Fruit fly (Drosophila melanogaster): ENCODE results near the gene CRAT.
A peak's percentile ranks its signal among the peaks of the same experiment; 100 is the strongest.

The CRAT gene

DNA sequence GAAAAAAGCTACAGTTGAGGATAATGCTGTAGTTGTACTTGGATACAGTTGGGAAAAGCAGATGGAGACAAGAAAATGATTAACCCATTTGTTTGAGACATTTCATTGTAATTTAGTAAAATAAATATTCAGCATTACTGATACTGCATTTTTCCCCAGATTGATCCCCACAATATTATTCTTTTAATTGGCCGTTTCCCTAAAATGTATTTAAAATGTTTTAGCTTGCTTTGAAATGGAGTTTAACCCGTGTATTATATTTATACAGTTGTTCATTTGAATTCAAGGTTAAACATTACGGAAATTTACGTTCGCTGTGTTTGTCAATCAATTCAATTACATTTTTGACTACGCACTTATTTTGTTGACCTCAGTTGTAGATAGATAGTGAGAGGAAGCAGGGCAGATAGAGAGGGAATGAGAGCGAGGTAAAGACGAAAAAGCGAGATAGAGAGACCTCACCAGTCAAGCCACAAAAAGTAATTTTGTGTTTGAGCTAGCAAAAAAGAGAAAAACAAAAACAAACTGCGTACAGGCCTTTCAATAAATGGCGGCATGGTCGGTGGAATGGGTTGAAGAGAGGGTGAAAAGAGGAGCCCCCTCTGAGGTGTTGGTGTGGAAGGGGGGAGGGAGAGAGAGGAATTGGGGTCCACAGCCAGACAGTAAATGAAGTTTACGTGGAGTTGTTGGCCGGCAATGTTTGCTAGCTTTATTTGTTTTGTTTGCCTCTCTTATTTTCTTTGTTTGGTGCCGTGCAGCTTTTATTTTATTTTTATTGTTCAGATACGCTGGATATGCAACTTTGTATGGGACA is 34.8 kb upstream of the CRAT start (continued):
- peak; percentile 99 for TF ChIP-seq dsx (GFP tag; optimal IDR thresholded peaks at IDR 0.05; ENCODE audit: poor library complexity, severe bottlenecking)
- TF ChIP-seq Hr39 (GFP tag; optimal IDR thresholded peaks at IDR 0.05) = peak; percentile 78
- peak; percentile 12 for TF ChIP-seq Hr38 (GFP tag; optimal IDR thresholded peaks at IDR 0.05)
- TF ChIP-seq CG6276 (GFP tag; optimal IDR thresholded peaks at IDR 0.05) = peak; percentile 86
- TF ChIP-seq CG16779 (tag; optimal IDR thresholded peaks at IDR 0.05) = peak; percentile 75
- peak; percentile 79 for TF ChIP-seq Met (GFP tag; optimal IDR thresholded peaks at IDR 0.05)
- peak; percentile 61 for TF ChIP-seq eg (GFP tag; IDR thresholded peaks at IDR 0.05)
- peak; percentile 94 for TF ChIP-seq Hr4 (GFP tag; optimal IDR thresholded peaks at IDR 0.05)
- peak; percentile 85 for TF ChIP-seq svp (GFP tag)
- TF ChIP-seq Lpt (GFP tag; optimal IDR thresholded peaks at IDR 0.05) = peak; percentile 74

DNA sequence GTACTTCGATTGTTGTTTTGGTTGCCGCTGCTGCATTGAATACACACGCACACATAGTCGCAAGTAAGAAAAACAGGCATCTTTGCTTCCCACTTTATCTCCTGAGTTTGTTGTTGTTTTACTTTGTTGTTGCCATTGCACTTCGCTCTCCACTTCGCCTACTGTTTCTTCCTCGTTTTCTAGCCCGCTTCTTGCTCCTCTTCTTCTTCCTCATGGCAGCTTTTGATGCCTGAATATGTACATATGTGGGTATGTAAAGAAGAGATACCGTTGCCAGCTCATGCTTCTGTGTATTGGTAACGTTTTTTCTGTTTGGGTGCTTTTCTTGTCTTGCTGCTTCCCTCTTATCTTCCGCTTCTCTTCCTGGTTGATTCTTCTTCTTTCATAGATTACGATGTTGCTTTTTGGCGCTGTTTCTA is 33.3 kb upstream of the CRAT start:
- TF ChIP-seq Ets96B (tag; optimal IDR thresholded peaks at IDR 0.05) (peak; percentile 19), Hr4 (GFP tag; optimal IDR thresholded peaks at IDR 0.05) (no peak), Sox102F (GFP tag; optimal IDR thresholded peaks at IDR 0.05) (no peak), achi (GFP tag; optimal IDR thresholded peaks at IDR 0.05) (no peak), Eip93F (GFP tag; optimal IDR thresholded peaks at IDR 0.05) (no peak), CG11294 (GFP tag; IDR thresholded peaks at IDR 0.05) (no peak), CG10631 (GFP tag; optimal IDR thresholded peaks at IDR 0.05) (no peak), CG4318 (GFP tag; optimal IDR thresholded peaks at IDR 0.05) (no peak), Smox (GFP tag; optimal IDR thresholded peaks at IDR 0.05) (no peak), esn (GFP tag; optimal IDR thresholded peaks at IDR 0.05) (no peak), Gug (GFP tag; IDR thresholded peaks at IDR 0.05) (no peak), Eip78C (GFP tag) (peak; percentile 41), OdsH (GFP tag; optimal IDR thresholded peaks at IDR 0.05) (no peak), CG6854 (GFP tag; optimal IDR thresholded peaks at IDR 0.05) (peak; percentile 68), CG9139 (GFP tag; optimal IDR thresholded peaks at IDR 0.05) (peak; percentile 69), pdm3 (GFP tag; optimal IDR thresholded peaks at IDR 0.05) (no peak), CG6792 (GFP tag; optimal IDR thresholded peaks at IDR 0.05) (no peak), CG8319 (GFP tag; optimal IDR thresholded peaks at IDR 0.05) (no peak), fkh (GFP tag; optimal IDR thresholded peaks at IDR 0.05) (peak; percentile 65), Sox15 (GFP tag; optimal IDR thresholded peaks at IDR 0.05) (no peak), acj6 (GFP tag; optimal IDR thresholded peaks at IDR 0.05) (no peak), vri (GFP tag; optimal IDR thresholded peaks at IDR 0.05) (peak; percentile 38), Eip75B (GFP tag; optimal IDR thresholded peaks at IDR 0.05) (peak; percentile 44), CG7368 (GFP tag; optimal IDR thresholded peaks at IDR 0.05) (peak; percentile 12), fd59A (GFP tag; optimal IDR thresholded peaks at IDR 0.05) (no peak), CG34406 (GFP tag; optimal IDR thresholded peaks at IDR 0.05) (peak; percentile 22), Hr39 (GFP tag; optimal IDR thresholded peaks at IDR 0.05) (no peak), Sox14 (GFP tag; optimal IDR thresholded peaks at IDR 0.05) (no peak), CG11762 (GFP tag; optimal IDR thresholded peaks at IDR 0.05; ENCODE audit: insufficient read depth) (peak; percentile 10), Ets21C (GFP tag; optimal IDR thresholded peaks at IDR 0.05) (no peak), salr (GFP tag; optimal IDR thresholded peaks at IDR 0.05) (no peak), dsx (GFP tag; optimal IDR thresholded peaks at IDR 0.05; ENCODE audit: poor library complexity, severe bottlenecking) (peak; percentile 93), spab (GFP tag; optimal IDR thresholded peaks at IDR 0.05) (peak; percentile 42), eg (GFP tag; IDR thresholded peaks at IDR 0.05) (peak; percentile 54; the same call in 2 of the 3 replicates), ss (GFP tag; optimal IDR thresholded peaks at IDR 0.05) (peak; percentile 76 to 80), CG10669 (GFP tag; optimal IDR thresholded peaks at IDR 0.05) (no peak), CG1621 (tag; optimal IDR thresholded peaks at IDR 0.05) (peak; percentile 53), CG3032 (tag; optimal IDR thresholded peaks at IDR 0.05) (peak; percentile 10), CG11902 (GFP tag; optimal IDR thresholded peaks at IDR 0.05) (no peak), CG16779 (tag; optimal IDR thresholded peaks at IDR 0.05) (peak; percentile 45), CG8119 (GFP tag; IDR thresholded peaks at IDR 0.05) (peak; percentile 56; the same call in 2 of the 3 replicates), CG6808 (GFP tag; optimal IDR thresholded peaks at IDR 0.05) (peak; percentile 62), CG15336 (GFP tag; IDR thresholded peaks at IDR 0.05) (peak; percentile 25; the same call in 1 of the 2 replicates)

Measured in whole organism, prepupa.